Worm (Caenorhabditis elegans): ENCODE results near the gene T23B7.2.

The T23B7.2 gene

ce11 chrII:4879629-4880028, 37.6 kb upstream of the T23B7.2 start, which contains the start of gene gst-6:
TSS of gene gst-6 (plus strand) at chrII:4879891.
- TF ChIP-seq snpc-4 (tag; optimal IDR thresholded peaks at IDR 0.05) = no peak
- TF ChIP-seq fos-1 (tag; optimal IDR thresholded peaks at IDR 0.05) = peak; percentile 61
- TF ChIP-seq skn-1 (tag; optimal IDR thresholded peaks at IDR 0.05) = peak; percentile 46

- TF ChIP-seq elt-1 (tag; optimal IDR thresholded peaks at IDR 0.05) = no peak
- TF ChIP-seq peb-1 (tag; optimal IDR thresholded peaks at IDR 0.05) = no peak
- no peak for TF ChIP-seq egl-27 (tag; optimal IDR thresholded peaks at IDR 0.05)
- TF ChIP-seq snpc-4 (tag; optimal IDR thresholded peaks at IDR 0.05) = no peak
- TF ChIP-seq mbf-1 (tag; optimal IDR thresholded peaks at IDR 0.05) = no peak
- no peak for TF ChIP-seq dmd-4 (tag; optimal IDR thresholded peaks at IDR 0.05)
- no peak for TF ChIP-seq ztf-4 (tag; optimal IDR thresholded peaks at IDR 0.05)
- no peak for TF ChIP-seq ama-1 (optimal IDR thresholded peaks at IDR 0.05)
- TF ChIP-seq alr-1 (tag; optimal IDR thresholded peaks at IDR 0.05) = no peak
- TF ChIP-seq ztf-11 (tag; optimal IDR thresholded peaks at IDR 0.05) = no peak
- no peak for TF ChIP-seq mab-5 (tag; optimal IDR thresholded peaks at IDR 0.05)
- TF ChIP-seq sem-4 (tag; optimal IDR thresholded peaks at IDR 0.05) = peak; percentile 33
- no peak for TF ChIP-seq ceh-82 (tag; optimal IDR thresholded peaks at IDR 0.05)
- TF ChIP-seq Y55F3AM.14 (GFP tag; optimal IDR thresholded peaks at IDR 0.05) = no peak
- no peak for TF ChIP-seq elt-3 (tag; optimal IDR thresholded peaks at IDR 0.05)
- TF ChIP-seq nhr-21 (tag; optimal IDR thresholded peaks at IDR 0.05) = peak; percentile 21
- TF ChIP-seq ztf-1 (GFP tag; conservative IDR thresholded peaks at IDR 0.05) = no peak
- TF ChIP-seq blmp-1 (tag; optimal IDR thresholded peaks at IDR 0.05; ENCODE audit: insufficient read depth) = peak; percentile 97
- no peak for TF ChIP-seq crh-2 (tag; optimal IDR thresholded peaks at IDR 0.05)
- TF ChIP-seq ceh-16 (tag; optimal IDR thresholded peaks at IDR 0.05) = no peak
- no peak for TF ChIP-seq nhr-77 (tag; optimal IDR thresholded peaks at IDR 0.05)
- peak; percentile 15 for TF ChIP-seq sma-9 (GFP tag; optimal IDR thresholded peaks at IDR 0.05)
- TF ChIP-seq sma-9 (tag; optimal IDR thresholded peaks at IDR 0.05) = no peak
- TF ChIP-seq nhr-25 (tag; optimal IDR thresholded peaks at IDR 0.05) = peak; percentile 15
- no peak for TF ChIP-seq nhr-237 (tag; optimal IDR thresholded peaks at IDR 0.05)
- no peak for TF ChIP-seq skn-1 (tag; optimal IDR thresholded peaks at IDR 0.05)
- TF ChIP-seq fos-1 (tag; optimal IDR thresholded peaks at IDR 0.05) = no peak
Measured at ce11 chrII:4876091-4876490, 34.0 kb upstream of the T23B7.2 start, which contains the start of gene F11G11.13. TSS of gene F11G11.13 (minus strand) at chrII:4876179.

ce11 chrII:4874335-4874861, 32.4 kb upstream of the T23B7.2 start, which contains the start of gene F11G11.15:
TSS of gene F11G11.15 (plus strand) at chrII:4874845.
- TF ChIP-seq unc-62 (GFP tag; optimal IDR thresholded peaks at IDR 0.05) = no peak
- TF ChIP-seq elt-3 (tag; optimal IDR thresholded peaks at IDR 0.05) = no peak
- TF ChIP-seq ceh-16 (tag; optimal IDR thresholded peaks at IDR 0.05) = no peak
- TF ChIP-seq nhr-21 (tag; optimal IDR thresholded peaks at IDR 0.05) = peak; percentile 32
- TF ChIP-seq blmp-1 (tag; optimal IDR thresholded peaks at IDR 0.05; ENCODE audit: insufficient read depth) = peak; percentile 63
- TF ChIP-seq sma-9 (GFP tag; optimal IDR thresholded peaks at IDR 0.05) = no peak
- no peak for TF ChIP-seq sma-9 (tag; optimal IDR thresholded peaks at IDR 0.05)
- TF ChIP-seq nhr-25 (tag; optimal IDR thresholded peaks at IDR 0.05) = peak; percentile 40

DNA sequence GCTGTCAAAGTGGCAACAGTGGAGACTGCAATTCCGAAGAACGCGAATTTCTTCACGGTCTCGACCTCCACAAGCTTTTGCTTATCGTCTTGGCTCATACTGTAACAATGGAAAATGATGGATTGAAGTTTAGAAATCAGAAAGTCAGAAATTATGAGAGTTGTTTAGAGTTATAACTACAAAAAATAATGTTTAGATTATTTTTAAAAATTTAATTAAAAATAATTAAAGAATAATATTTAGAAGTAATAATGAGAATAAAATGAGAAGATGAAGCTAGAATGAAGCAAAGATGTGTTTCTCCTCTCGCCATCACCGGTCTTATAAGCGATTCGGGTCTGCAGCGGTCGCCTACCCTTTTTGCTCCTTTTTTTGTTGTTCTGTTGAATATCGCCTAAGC, 31.0 kb upstream of the T23B7.2 start, which contains the start of gene col-73:
col-73 (minus strand) TSS at position 101 of the 400 bp plus-strand sequence.
- TF ChIP-seq sem-4 (tag; optimal IDR thresholded peaks at IDR 0.05) (no peak), nhr-21 (tag; optimal IDR thresholded peaks at IDR 0.05) (no peak), fos-1 (tag; optimal IDR thresholded peaks at IDR 0.05) (no peak), nhr-12 (tag; optimal IDR thresholded peaks at IDR 0.05) (no peak), nhr-11 (tag; optimal IDR thresholded peaks at IDR 0.05) (no peak), ceh-82 (tag; optimal IDR thresholded peaks at IDR 0.05) (no peak), ceh-16 (tag; optimal IDR thresholded peaks at IDR 0.05) (no peak), nhr-6 (tag; optimal IDR thresholded peaks at IDR 0.05) (no peak), sma-3 (GFP tag; optimal IDR thresholded peaks at IDR 0.05) (no peak), Y55F3AM.14 (GFP tag; optimal IDR thresholded peaks at IDR 0.05) (no peak)

- TF ChIP-seq blmp-1 (tag; optimal IDR thresholded peaks at IDR 0.05; ENCODE audit: insufficient read depth) (peak; percentile 53), nhr-23 (tag; optimal IDR thresholded peaks at IDR 0.05) (no peak)
Measured at ce11 chrII:4871834-4872233, 29.8 kb upstream of the T23B7.2 start.
